Fruit fly (Drosophila melanogaster) whole organism, embryonic: Measurements from ENCODE around the gene Sap130.

ENCODE experiments used
- Blimp-1 ChIP-seq: fragments of 200-800 bp; sonication (Bioruptor generic); optimal IDR thresholded peaks from 3 replicates; lab custom pipeline; 2018; ENCODE audit warnings: missing biosample characterization, missing genetic modification characterization, mild to moderate bottlenecking, moderate library complexity, missing genetic modification reagents
- CG10274 ChIP-seq: fragments of 200-800 bp; sonication (Bioruptor generic); optimal IDR thresholded peaks from 3 replicates; lab custom pipeline; 2017; ENCODE audit warnings: missing biosample characterization, mild to moderate bottlenecking, missing genetic modification characterization
- CG10431 ChIP-seq: fragments of 200-800 bp; sonication (Bioruptor generic); optimal IDR thresholded peaks from 3 replicates; lab custom pipeline; 2018; ENCODE audit warnings: missing biosample characterization, mild to moderate bottlenecking, missing genetic modification characterization
- CG10959 ChIP-seq: fragments of 200-800 bp; sonication (Bioruptor generic); IDR thresholded peaks from 2 replicates; pipeline ENCODE4 v1.3.6; 2022; ENCODE audit warnings: missing biosample characterization, missing genetic modification characterization
- CG11723 ChIP-seq: fragments of 200-800 bp; sonication (Bioruptor generic); optimal IDR thresholded peaks from 2 replicates; lab custom pipeline; 2017; ENCODE audit warnings: missing biosample characterization, mild to moderate bottlenecking, missing genetic modification characterization
- CG12744 ChIP-seq: fragments of 200-800 bp; sonication (Bioruptor generic); optimal IDR thresholded peaks from 2 replicates; lab custom pipeline; 2016; ENCODE audit warnings: missing biosample characterization, missing genetic modification characterization
- CG1603 ChIP-seq: fragments of 200-800 bp; sonication (Bioruptor generic); optimal IDR thresholded peaks from 2 replicates; lab custom pipeline; 2019; ENCODE audit warnings: missing biosample characterization, mild to moderate bottlenecking, missing genetic modification characterization, moderate library complexity
- CG16813 ChIP-seq: fragments of 200-800 bp; sonication (Bioruptor generic); IDR thresholded peaks from 3 replicates; pipeline ENCODE4 v1.3.6; 2022; ENCODE audit warnings: missing biosample characterization, missing genetic modification characterization; ENCODE audit not compliant: partially characterized antibody
- CG17359 ChIP-seq: fragments of 200-800 bp; sonication (Bioruptor generic); optimal IDR thresholded peaks from 3 replicates; lab custom pipeline; 2018; ENCODE audit warnings: missing biosample characterization, mild to moderate bottlenecking, missing genetic modification characterization, moderate library complexity
- CG2120 ChIP-seq: fragments of 200-800 bp; sonication (Bioruptor generic); optimal IDR thresholded peaks from 3 replicates; lab custom pipeline; 2016; ENCODE audit warnings: missing biosample characterization, missing genetic modification characterization
- CG2712 ChIP-seq: fragments of 200-800 bp; optimal IDR thresholded peaks from 3 replicates; lab custom pipeline; 2019; ENCODE audit warnings: missing biosample characterization, mild to moderate bottlenecking, missing genetic modification characterization, moderate library complexity
- CG31388 ChIP-seq: fragments of 200-800 bp; sonication (Bioruptor generic); optimal IDR thresholded peaks from 2 replicates; lab custom pipeline; 2016; ENCODE audit warnings: missing biosample characterization, missing genetic modification characterization
- CG32772 ChIP-seq: fragments of 200-800 bp; sonication (Bioruptor generic); IDR thresholded peaks from 2 replicates; pipeline ENCODE4 v1.3.6; 2022; ENCODE audit warnings: missing biosample characterization, missing genetic modification characterization
- CG3407 ChIP-seq: fragments of 200-800 bp; sonication (Bioruptor generic); optimal IDR thresholded peaks from 2 replicates; lab custom pipeline; 2018; ENCODE audit warnings: missing biosample characterization, mild to moderate bottlenecking, missing genetic modification characterization
- CG3726 ChIP-seq: fragments of 200-800 bp; sonication (Bioruptor generic); IDR thresholded peaks from 3 replicates; pipeline ENCODE4, ENCODE4 v1.3.6; 2022; ENCODE audit warnings: missing biosample characterization, missing genetic modification characterization
- CG42726 ChIP-seq: fragments of 200-800 bp; sonication (Bioruptor generic); IDR thresholded peaks from 2 replicates; pipeline ENCODE4 v1.3.6; 2022; ENCODE audit warnings: missing biosample characterization, missing genetic modification characterization; ENCODE audit not compliant: partially characterized antibody
- CG4617 ChIP-seq: fragments of 200-800 bp; sonication (Bioruptor generic); optimal IDR thresholded peaks from 3 replicates; lab custom pipeline; 2016; ENCODE audit warnings: missing biosample characterization, missing genetic modification characterization, borderline replicate concordance
- CG6683 ChIP-seq: fragments of 200-800 bp; sonication (Bioruptor generic); optimal IDR thresholded peaks from 2 replicates; lab custom pipeline; 2017; ENCODE audit warnings: missing biosample characterization, mild to moderate bottlenecking, missing genetic modification characterization, missing genetic modification reagents
- CG6813 ChIP-seq: fragments of 200-800 bp; sonication (Bioruptor generic); optimal IDR thresholded peaks from 2 replicates; lab custom pipeline; 2017; ENCODE audit warnings: missing biosample characterization, missing genetic modification characterization, mild to moderate bottlenecking, moderate library complexity, missing genetic modification reagents
- CG7556 ChIP-seq: fragments of 200-800 bp; sonication (Bioruptor generic); optimal IDR thresholded peaks from 2 replicates; lab custom pipeline; 2017; ENCODE audit warnings: missing biosample characterization, mild to moderate bottlenecking, missing genetic modification characterization
- CG7839 ChIP-seq: fragments of 200-800 bp; sonication (Bioruptor generic); optimal IDR thresholded peaks from 3 replicates; lab custom pipeline; 2018; ENCODE audit warnings: missing biosample characterization, mild to moderate bottlenecking, missing genetic modification characterization, moderate library complexity
- CG7928 ChIP-seq: fragments of 200-800 bp; sonication (Bioruptor generic); optimal IDR thresholded peaks from 2 replicates; lab custom pipeline; 2017; ENCODE audit warnings: missing biosample characterization, mild to moderate bottlenecking, missing genetic modification characterization
- CG8290 ChIP-seq, 3 experiments: fragments of 200-800 bp; sonication (Bioruptor generic); optimal IDR thresholded peaks; 2 replicates each; lab custom pipeline; 2016 to 2019; ENCODE audit warnings: missing biosample characterization in 3 of 3, missing genetic modification characterization in 3 of 3, mild to moderate bottlenecking in 2 of 3, moderate library complexity in 1 of 3
- CG9727 ChIP-seq: fragments of 200-800 bp; sonication (Bioruptor generic); optimal IDR thresholded peaks from 3 replicates; lab custom pipeline; 2017; ENCODE audit warnings: missing biosample characterization, mild to moderate bottlenecking, missing genetic modification characterization
- CkIIα-i1 ChIP-seq: fragments of 200-800 bp; sonication (Bioruptor generic); IDR thresholded peaks from 2 replicates; pipeline ENCODE4 v1.3.6; 2022; ENCODE audit warnings: missing biosample characterization, missing genetic modification characterization
- Dip3 ChIP-seq: fragments of 200-800 bp; sonication (Bioruptor generic); optimal IDR thresholded peaks from 3 replicates; lab custom pipeline; 2016; ENCODE audit warnings: missing biosample characterization, missing genetic modification characterization
- Doc3 ChIP-seq: fragments of 200-800 bp; sonication (Bioruptor generic); IDR thresholded peaks from 3 replicates; pipeline ENCODE4 v1.3.6; 2022; ENCODE audit warnings: missing biosample characterization, missing genetic modification characterization; ENCODE audit not compliant: partially characterized antibody
- Fer2 ChIP-seq: fragments of 200-800 bp; sonication (Bioruptor generic); optimal IDR thresholded peaks from 2 replicates; lab custom pipeline; 2018; ENCODE audit warnings: missing biosample characterization, mild to moderate bottlenecking, missing genetic modification characterization, moderate library complexity
- Jarid2 ChIP-seq: fragments of 200-800 bp; sonication (Bioruptor generic); optimal IDR thresholded peaks from 3 replicates; lab custom pipeline; 2017; ENCODE audit warnings: mild to moderate bottlenecking, missing biosample characterization, missing genetic modification reagents, missing genetic modification characterization
- Oaz ChIP-seq: fragments of 200-800 bp; sonication (Bioruptor generic); IDR thresholded peaks from 2 replicates; pipeline ENCODE4 v1.3.6; 2022; ENCODE audit warnings: missing biosample characterization, missing genetic modification characterization
- Sry-β ChIP-seq: fragments of 200-800 bp; sonication (Bioruptor generic); optimal IDR thresholded peaks from 2 replicates; lab custom pipeline; 2018; ENCODE audit warnings: missing biosample characterization, mild to moderate bottlenecking, missing genetic modification characterization, moderate library complexity
- br ChIP-seq: fragments of >200 bp; optimal IDR thresholded peaks from 2 replicates; lab custom pipeline; 2017
- bsh ChIP-seq, 2 experiments: fragments of 200-800 bp; sonication (Bioruptor generic); optimal IDR thresholded peaks; 2 replicates each; lab custom pipeline; 2017 to 2018; ENCODE audit warnings: mild to moderate bottlenecking in 2 of 2, missing biosample characterization in 2 of 2, missing genetic modification characterization in 2 of 2, moderate library complexity in 1 of 2
- cato ChIP-seq: fragments of 200-800 bp; sonication (Bioruptor generic); optimal IDR thresholded peaks from 2 replicates; lab custom pipeline; 2016; ENCODE audit warnings: missing biosample characterization, missing genetic modification characterization, borderline replicate concordance
- chif ChIP-seq, 2 experiments: fragments of 200-800 bp; sonication (Bioruptor generic); optimal IDR thresholded peaks; 3 replicates each; lab custom pipeline; 2016; ENCODE audit warnings: missing biosample characterization in 2 of 2, missing genetic modification characterization in 2 of 2
- croc ChIP-seq: fragments of 200-800 bp; sonication (Bioruptor generic); conservative IDR thresholded peaks from 3 replicates; pipeline ENCODE4 v1.3.6; 2022; ENCODE audit warnings: missing biosample characterization, missing genetic modification characterization
- dan ChIP-seq: fragments of 200-800 bp; sonication (Bioruptor generic); IDR thresholded peaks from 2 replicates; pipeline ENCODE4 v1.3.6; 2022; ENCODE audit warnings: missing biosample characterization, missing genetic modification characterization
- dmrt99B ChIP-seq: fragments of 200-800 bp; sonication (Bioruptor generic); optimal IDR thresholded peaks from 2 replicates; lab custom pipeline; 2018; ENCODE audit warnings: missing biosample characterization, mild to moderate bottlenecking, missing genetic modification characterization, moderate library complexity
- insv ChIP-seq, 2 experiments: fragments of 200-800 bp; sonication (Bioruptor generic); optimal IDR thresholded peaks; 3 replicates each; lab custom pipeline; 2016 to 2018; ENCODE audit warnings: missing biosample characterization in 2 of 2, missing genetic modification characterization in 2 of 2
- jing ChIP-seq: fragments of 200-800 bp; sonication (Bioruptor generic); optimal IDR thresholded peaks from 2 replicates; lab custom pipeline; 2018; ENCODE audit warnings: missing biosample characterization, mild to moderate bottlenecking, missing genetic modification characterization
- kah ChIP-seq: fragments of 200-800 bp; sonication (Bioruptor generic); optimal IDR thresholded peaks from 2 replicates; lab custom pipeline; 2018; ENCODE audit warnings: missing biosample characterization, mild to moderate bottlenecking, missing genetic modification characterization
- nerfin-1 ChIP-seq: fragments of 200-800 bp; sonication (Bioruptor generic); optimal IDR thresholded peaks from 3 replicates; lab custom pipeline; 2019; ENCODE audit warnings: missing biosample characterization, mild to moderate bottlenecking, missing genetic modification characterization, moderate library complexity
- peb ChIP-seq: fragments of 200-800 bp; sonication (Bioruptor generic); IDR thresholded peaks from 2 replicates; pipeline ENCODE4 v1.3.6; 2022; ENCODE audit warnings: missing biosample characterization, missing genetic modification characterization
- pzg ChIP-seq: fragments of 200-800 bp; sonication (Bioruptor generic); optimal IDR thresholded peaks from 3 replicates; lab custom pipeline; 2018; ENCODE audit warnings: missing biosample characterization, mild to moderate bottlenecking, missing genetic modification characterization, moderate library complexity
- sens ChIP-seq: fragments of 200-800 bp; sonication (Bioruptor generic); peaks from one replicate; lab custom pipeline; 2016; ENCODE audit warnings: missing biosample characterization, missing genetic modification characterization
- sim ChIP-seq: fragments of 200-800 bp; sonication (Bioruptor generic); IDR thresholded peaks from 2 replicates; pipeline ENCODE4 v1.3.6; 2022; ENCODE audit warnings: missing biosample characterization, missing genetic modification characterization
- stwl ChIP-seq: fragments of 200-800 bp; sonication (Bioruptor generic); optimal IDR thresholded peaks from 3 replicates; lab custom pipeline; 2018; ENCODE audit warnings: missing biosample characterization, mild to moderate bottlenecking, missing genetic modification characterization, moderate library complexity
- tgo ChIP-seq: fragments of 200-800 bp; sonication (Bioruptor generic); IDR thresholded peaks from 3 replicates; pipeline ENCODE4 v1.3.6; 2022; ENCODE audit warnings: missing biosample characterization, missing genetic modification characterization
- unpg ChIP-seq: fragments of 200-800 bp; sonication (Bioruptor generic); optimal IDR thresholded peaks from 3 replicates; lab custom pipeline; 2018; ENCODE audit warnings: missing biosample characterization, mild to moderate bottlenecking, missing genetic modification characterization, moderate library complexity
- wdn ChIP-seq: fragments of 200-800 bp; sonication (Bioruptor generic); IDR thresholded peaks from 2 replicates; pipeline ENCODE4 v1.3.6; 2022; ENCODE audit warnings: missing biosample characterization, missing genetic modification characterization

The Sap130 gene

dm6 chr3L:12806290-12806743 lies 615 bp downstream of the Sap130 start (continued):
- TF ChIP-seq Jarid2 (no peak), CG2712 (tag; lab: Kevin White, UChicago) (peak; percentile 79), CG9727 (GFP tag; lab: Kevin White, UChicago) (peak; percentile 46), Blimp-1 (GFP tag; lab: Kevin White, UChicago) (peak; percentile 73), tgo (0 out of 3 replicates have a peak, but pooled peaks have one; percentile 41), dmrt99B (tag; lab: Kevin White, UChicago) (peak; percentile 65), CG11723 (GFP tag; lab: Kevin White, UChicago) (peak; percentile 21), br (lab: Kevin White, UChicago) (no peak), CG31388 (no peak), CG16813 (GFP tag; lab: Robert Waterston, UW) (no peak), Doc3 (no peak), CG10274 (GFP tag; lab: Kevin White, UChicago) (no peak), wdn (GFP tag; lab: Robert Waterston, UW) (no peak), CG10431 (GFP tag; lab: Kevin White, UChicago) (peak; percentile 44), sim (GFP tag; lab: Robert Waterston, UW) (no peak), peb (no peak), CG7556 (GFP tag; lab: Kevin White, UChicago) (peak; percentile 62), chif (GFP tag; optimal IDR thresholded peaks at IDR 0.05; lab: Kevin White, UChicago) (no peak), CG3726 (GFP tag; lab: Robert Waterston, UW) (no peak), CG42726 (GFP tag; lab: Robert Waterston, UW) (no peak), CG6813 (GFP tag; lab: Kevin White, UChicago) (peak; percentile 41), stwl (tag; lab: Kevin White, UChicago) (peak; percentile 56), CkIIα-i1 (GFP tag; lab: Robert Waterston, UW) (no peak), croc (GFP tag; lab: Robert Waterston, UW) (no peak), CG7928 (GFP tag; lab: Kevin White, UChicago) (no peak), CG32772 (GFP tag; lab: Robert Waterston, UW) (no peak), dan (GFP tag; lab: Robert Waterston, UW) (no peak), CG7839 (tag; lab: Kevin White, UChicago) (peak; percentile 63), unpg (GFP tag; lab: Kevin White, UChicago) (peak; percentile 68), CG12744 (GFP tag; lab: Kevin White, UChicago) (no peak), CG3407 (peak; percentile 28), CG8290 (GFP tag; optimal IDR thresholded peaks at IDR 0.05; lab: Kevin White, UChicago) (no peak), CG8290 (tag; optimal IDR thresholded peaks at IDR 0.05; lab: Kevin White, UChicago) (peak in 1 of 2 experiments; percentile 39), CG2120 (GFP tag; lab: Kevin White, UChicago) (peak; percentile 40), Oaz (no peak), insv (GFP tag; optimal IDR thresholded peaks at IDR 0.05; lab: Kevin White, UChicago) (peak in 1 of 2 experiments; percentile 54), sens (GFP tag; lab: Kevin White, UChicago) (peak; percentile 90), CG17359 (tag; lab: Kevin White, UChicago) (peak; percentile 67), kah (GFP tag; lab: Kevin White, UChicago) (no peak), CG1603 (tag; lab: Kevin White, UChicago) (no peak), bsh (GFP tag; optimal IDR thresholded peaks at IDR 0.05; lab: Kevin White, UChicago) (peak in 1 of 2 experiments; percentile 65), CG6683 (GFP tag; lab: Kevin White, UChicago) (peak; percentile 17), CG10959 (no peak), pzg (GFP tag; lab: Kevin White, UChicago) (no peak), Fer2 (tag; lab: Kevin White, UChicago) (no peak), Sry-β (no peak), CG4617 (GFP tag; lab: Kevin White, UChicago) (no peak), Dip3 (GFP tag; lab: Kevin White, UChicago) (no peak), cato (GFP tag; lab: Kevin White, UChicago) (no peak), jing (GFP tag; lab: Kevin White, UChicago) (no peak), nerfin-1 (tag; lab: Kevin White, UChicago) (peak; percentile 22)
